Fruit fly (Drosophila melanogaster) whole organism, wandering third instar larva: ENCODE data around the gene CG4702.

Experiments used
- N ChIP-seq: fragments of >200 bp; optimal IDR thresholded peaks from 2 replicates; lab custom pipeline; 2018; ENCODE audit warnings: missing biosample characterization, missing external identifiers, missing genetic modification characterization
- OdsH ChIP-seq: fragments of 200-800 bp; sonication (Bioruptor generic); optimal IDR thresholded peaks from 2 replicates; lab custom pipeline; 2016; ENCODE audit warnings: missing biosample characterization, mild to moderate bottlenecking, missing genetic modification characterization
- Rel ChIP-seq, 2 experiments: fragments of 200-800 bp; sonication (Bioruptor generic) in 1 of 2; optimal IDR thresholded peaks; 2 replicates in 1 of 2; 3 replicates in 1 of 2; lab custom pipeline; 2016 to 2019; ENCODE audit warnings: mild to moderate bottlenecking in 2 of 2, missing biosample characterization in 2 of 2, missing genetic modification characterization in 2 of 2, moderate library complexity in 1 of 2
- dsf ChIP-seq: sonication (Bioruptor generic); optimal IDR thresholded peaks from 2 replicates; lab custom pipeline; 2016; ENCODE audit warnings: missing biosample characterization, missing genetic modification characterization, borderline replicate concordance
- pan ChIP-seq: fragments of >200 bp; optimal IDR thresholded peaks from 2 replicates; lab custom pipeline; 2017
- psq ChIP-seq: fragments of 200-800 bp; sonication (Bioruptor generic); optimal IDR thresholded peaks from 3 replicates; lab custom pipeline; 2017; ENCODE audit warnings: missing biosample characterization, mild to moderate bottlenecking, missing genetic modification characterization, moderate library complexity
- rgr ChIP-seq: fragments of 200-800 bp; sonication (Bioruptor generic); optimal IDR thresholded peaks from 3 replicates; lab custom pipeline; 2016; ENCODE audit warnings: missing biosample characterization, mild to moderate bottlenecking, missing genetic modification characterization
- sv ChIP-seq: fragments of 200-800 bp; sonication (Bioruptor generic); optimal IDR thresholded peaks from 3 replicates; lab custom pipeline; 2016; ENCODE audit warnings: missing biosample characterization, missing genetic modification characterization
- tai ChIP-seq: sonication (Bioruptor generic); optimal IDR thresholded peaks from 2 replicates; lab custom pipeline; 2016; ENCODE audit warnings: missing biosample characterization, missing genetic modification characterization
- woc ChIP-seq: sonication (Bioruptor generic); optimal IDR thresholded peaks from 2 replicates; lab custom pipeline; 2016; ENCODE audit warnings: missing biosample characterization, mild to moderate bottlenecking, missing genetic modification characterization

DNA sequence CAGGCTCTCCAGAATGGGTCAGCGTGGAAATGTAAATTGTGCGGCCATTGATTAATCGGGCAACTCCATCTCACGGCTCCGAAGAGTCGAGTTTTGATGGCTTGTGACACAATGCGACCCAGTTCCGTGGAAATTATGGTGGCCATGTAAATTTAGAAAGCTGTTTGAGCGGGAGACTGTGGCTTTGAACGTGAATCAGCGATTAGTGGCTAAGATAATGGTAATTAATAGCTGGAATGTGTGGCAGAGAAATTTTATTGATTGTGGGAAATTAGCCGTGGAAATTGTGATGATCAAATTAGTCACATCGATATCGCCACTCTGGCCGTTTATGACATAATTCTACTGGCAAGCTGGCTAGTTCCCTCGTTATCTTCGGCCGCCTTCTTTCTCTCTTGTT lies 3.2 kb downstream of the CG4702 start:
- no peak for TF ChIP-seq tai (GFP tag; lab: Kevin White, UChicago)
- no peak for TF ChIP-seq psq (GFP tag; lab: Kevin White, UChicago)
- no peak for TF ChIP-seq Rel (GFP tag; optimal IDR thresholded peaks at IDR 0.05; lab: Kevin White, UChicago)
- TF ChIP-seq Rel (tag; optimal IDR thresholded peaks at IDR 0.05; lab: Kevin White, UChicago) = no peak
- no peak for TF ChIP-seq woc (GFP tag; lab: Kevin White, UChicago)
- TF ChIP-seq dsf (GFP tag; lab: Kevin White, UChicago) = no peak
- no peak for TF ChIP-seq N (GFP tag; lab: Kevin White, UChicago)
- TF ChIP-seq pan = no peak
- no peak for TF ChIP-seq rgr (GFP tag; lab: Kevin White, UChicago)
- no peak for TF ChIP-seq sv
- TF ChIP-seq OdsH (GFP tag; lab: Kevin White, UChicago) = no peak
